Worm (Caenorhabditis elegans) whole organism, L1 larva: ENCODE results near the gene del-8.

Source experiments
- C04F5.9 ChIP-seq: sonication (generic microtip); optimal IDR thresholded peaks from 2 replicates; lab custom pipeline; 2016; ENCODE audit warnings: missing genetic modification characterization, missing compliant biosample characterization
- C34B4.2 ChIP-seq: sonication (generic microtip); optimal IDR thresholded peaks from 2 replicates; lab custom pipeline; 2017; ENCODE audit warnings: mild to moderate bottlenecking, missing genetic modification characterization, missing compliant biosample characterization
- F16B12.6 ChIP-seq: fragments of 150-350 bp; optimal IDR thresholded peaks from 2 replicates; lab custom pipeline; 2014; ENCODE audit warnings: missing biosample characterization, missing genetic modification characterization
- Y116A8C.19 ChIP-seq: sonication (generic microtip); optimal IDR thresholded peaks from 2 replicates; lab custom pipeline; 2016; ENCODE audit warnings: missing compliant biosample characterization, missing genetic modification characterization, borderline replicate concordance
- ceh-8 ChIP-seq: fragments of 200-800 bp; sonication (Bioruptor generic); optimal IDR thresholded peaks from 2 replicates; lab custom pipeline; 2018; ENCODE audit warnings: mild to moderate bottlenecking, missing genetic modification characterization, moderate library complexity, missing compliant biosample characterization
- ceh-90 ChIP-seq: sonication (generic microtip); optimal IDR thresholded peaks from 2 replicates; lab custom pipeline; 2016; ENCODE audit warnings: missing genetic modification characterization, missing compliant biosample characterization
- ces-1 ChIP-seq: fragments of 150-350 bp; optimal IDR thresholded peaks from 2 replicates; lab custom pipeline; 2014; ENCODE audit warnings: missing biosample characterization, missing genetic modification reagents, missing genetic modification characterization
- dpl-1 ChIP-seq, 3 experiments: fragments of 150-350 bp in 2 of 3; sonication (generic microtip) in 1 of 3; optimal IDR thresholded peaks; 2 replicates each; lab custom pipeline; 2014 to 2017; ENCODE audit warnings: missing biosample characterization in 3 of 3, missing genetic modification characterization in 3 of 3, missing genetic modification reagents in 3 of 3
- dsc-1 ChIP-seq: sonication (generic microtip); optimal IDR thresholded peaks from 2 replicates; lab custom pipeline; 2016; ENCODE audit warnings: mild to moderate bottlenecking, missing genetic modification characterization, missing compliant biosample characterization
- efl-1 ChIP-seq, 4 experiments: fragments of 150-350 bp; optimal IDR thresholded peaks in 3 of 4; peaks in 1 of 4; 1 replicate in 1 of 4; 2 replicates in 3 of 4; lab custom pipeline; 2014; ENCODE audit warnings: missing biosample characterization in 2 of 4, missing genetic modification characterization in 2 of 4, missing genetic modification reagents in 2 of 4
- efl-3 ChIP-seq: fragments of 200-800 bp; sonication (Bioruptor generic); optimal IDR thresholded peaks from 2 replicates; lab custom pipeline; 2018; ENCODE audit warnings: mild to moderate bottlenecking, missing genetic modification characterization, missing compliant biosample characterization
- egl-27 ChIP-seq, 2 experiments: fragments of 150-350 bp in 1 of 2; sonication (generic microtip); optimal IDR thresholded peaks; 3 replicates each; lab custom pipeline; 2017 to 2018; ENCODE audit warnings: missing biosample characterization in 2 of 2, missing genetic modification characterization in 2 of 2, missing genetic modification reagents in 2 of 2
- elt-2 ChIP-seq: sonication (generic microtip); optimal IDR thresholded peaks from 2 replicates; lab custom pipeline; 2016; ENCODE audit warnings: missing genetic modification characterization, mild to moderate bottlenecking, inconsistent platforms, missing compliant biosample characterization, missing genetic modification reagents
- ets-5 ChIP-seq: fragments of 200-800 bp; sonication (Bioruptor generic); IDR thresholded peaks from 2 replicates; pipeline ENCODE4 v1.3.6; 2022; ENCODE audit warnings: missing genetic modification characterization, missing compliant biosample characterization
- fkh-10 ChIP-seq: sonication (generic microtip); optimal IDR thresholded peaks from 2 replicates; lab custom pipeline; 2017; ENCODE audit warnings: missing biosample characterization, missing genetic modification reagents, missing genetic modification characterization
- fkh-8 ChIP-seq: sonication (generic microtip); optimal IDR thresholded peaks from 2 replicates; lab custom pipeline; 2016; ENCODE audit warnings: mild to moderate bottlenecking, missing genetic modification characterization, missing compliant biosample characterization
- fos-1 ChIP-seq: fragments of 150-350 bp; optimal IDR thresholded peaks from 2 replicates; lab custom pipeline; 2014; ENCODE audit warnings: missing biosample characterization, missing genetic modification characterization
- grh-1 ChIP-seq: fragments of 200-800 bp; sonication (Bioruptor generic); IDR thresholded peaks from 2 replicates; pipeline ENCODE4 v1.3.6; 2022; ENCODE audit warnings: missing genetic modification reagents, missing genetic modification characterization, missing compliant biosample characterization
- hlh-4 ChIP-seq: sonication (generic microtip); optimal IDR thresholded peaks from 2 replicates; lab custom pipeline; 2016; ENCODE audit warnings: mild to moderate bottlenecking, missing genetic modification characterization, missing compliant biosample characterization
- hpl-2 ChIP-seq: fragments of 150-350 bp; optimal IDR thresholded peaks from 2 replicates; lab custom pipeline; 2014; ENCODE audit warnings: missing biosample characterization, missing genetic modification reagents, missing genetic modification characterization
- isw-1 ChIP-seq: fragments of 200-800 bp; sonication (Bioruptor generic); IDR thresholded peaks from 2 replicates; pipeline ENCODE4 v1.3.6; 2022; ENCODE audit warnings: missing genetic modification characterization, missing compliant biosample characterization
- jun-1 ChIP-seq: fragments of 150-350 bp; optimal IDR thresholded peaks from 2 replicates; lab custom pipeline; 2014; ENCODE audit warnings: missing biosample characterization, missing genetic modification reagents, missing genetic modification characterization
- lin-13 ChIP-seq: fragments of 150-350 bp; optimal IDR thresholded peaks from 2 replicates; lab custom pipeline; 2014; ENCODE audit warnings: missing biosample characterization, missing genetic modification reagents, missing genetic modification characterization
- lin-14 ChIP-seq: fragments of 200-800 bp; sonication (Bioruptor generic); optimal IDR thresholded peaks from 2 replicates; lab custom pipeline; 2018; ENCODE audit warnings: mild to moderate bottlenecking, missing genetic modification characterization, moderate library complexity, missing compliant biosample characterization
- lin-15B ChIP-seq: fragments of 150-350 bp; sonication (generic microtip); optimal IDR thresholded peaks from 3 replicates; lab custom pipeline; 2014; ENCODE audit warnings: missing biosample characterization, missing genetic modification characterization
- mab-9 ChIP-seq: fragments of 200-800 bp; sonication (Bioruptor generic); IDR thresholded peaks from 2 replicates; pipeline ENCODE4 v1.3.6; 2022; ENCODE audit warnings: missing genetic modification reagents, missing genetic modification characterization, missing compliant biosample characterization
- mef-2 ChIP-seq: fragments of 150-350 bp; optimal IDR thresholded peaks from 2 replicates; lab custom pipeline; 2014; ENCODE audit warnings: missing biosample characterization, missing genetic modification characterization
- mep-1 ChIP-seq: fragments of 150-350 bp; optimal IDR thresholded peaks from 2 replicates; lab custom pipeline; 2014; ENCODE audit warnings: missing biosample characterization, missing genetic modification characterization
- nhr-11 ChIP-seq: fragments of 150-350 bp; optimal IDR thresholded peaks from 2 replicates; lab custom pipeline; 2014; ENCODE audit warnings: missing biosample characterization, missing genetic modification characterization
- nhr-12 ChIP-seq: sonication (generic microtip); optimal IDR thresholded peaks from 2 replicates; lab custom pipeline; 2017; ENCODE audit warnings: missing biosample characterization, missing genetic modification characterization
- nhr-19 ChIP-seq: fragments of 200-800 bp; sonication (Bioruptor generic); conservative IDR thresholded peaks from 2 replicates; pipeline ENCODE4 v1.3.6; 2022; ENCODE audit warnings: missing genetic modification characterization, missing compliant biosample characterization
- nhr-20 ChIP-seq: sonication (generic microtip); optimal IDR thresholded peaks from 2 replicates; lab custom pipeline; 2016; ENCODE audit warnings: mild to moderate bottlenecking, missing genetic modification characterization, missing compliant biosample characterization
- nhr-237 ChIP-seq: fragments of 150-350 bp; optimal IDR thresholded peaks from 2 replicates; lab custom pipeline; 2014; ENCODE audit warnings: missing biosample characterization, missing genetic modification characterization
- nhr-28 ChIP-seq: fragments of 150-350 bp; optimal IDR thresholded peaks from 2 replicates; lab custom pipeline; 2014; ENCODE audit warnings: missing biosample characterization, missing genetic modification characterization
- nhr-47 ChIP-seq: sonication (generic microtip); optimal IDR thresholded peaks from 2 replicates; lab custom pipeline; 2016; ENCODE audit warnings: mild to moderate bottlenecking, missing genetic modification characterization, moderate library complexity, missing compliant biosample characterization
- nhr-77 ChIP-seq: fragments of 150-350 bp; optimal IDR thresholded peaks from 2 replicates; lab custom pipeline; 2014; ENCODE audit warnings: missing biosample characterization, missing genetic modification characterization
- nhr-90 ChIP-seq: sonication (generic microtip); optimal IDR thresholded peaks from 2 replicates; lab custom pipeline; 2016; ENCODE audit warnings: mild to moderate bottlenecking, missing genetic modification characterization, missing compliant biosample characterization; ENCODE audit not compliant: poor library complexity
- pag-3 ChIP-seq: sonication (generic microtip); optimal IDR thresholded peaks from 2 replicates; lab custom pipeline; 2017; ENCODE audit warnings: missing genetic modification characterization, mild to moderate bottlenecking, missing compliant biosample characterization, antibody characterized with exemption, borderline replicate concordance; ENCODE audit not compliant: insufficient read depth
- pax-3 ChIP-seq: fragments of 200-800 bp; sonication (Bioruptor generic); optimal IDR thresholded peaks from 2 replicates; lab custom pipeline; 2018; ENCODE audit warnings: mild to moderate bottlenecking, missing genetic modification characterization, moderate library complexity, missing compliant biosample characterization
- skn-1 ChIP-seq: fragments of 150-350 bp; optimal IDR thresholded peaks from 2 replicates; lab custom pipeline; 2014; ENCODE audit warnings: missing biosample characterization, missing genetic modification characterization
- sox-4 ChIP-seq: sonication (generic microtip); optimal IDR thresholded peaks from 2 replicates; lab custom pipeline; 2016; ENCODE audit warnings: missing genetic modification characterization, missing compliant biosample characterization
- sptf-1 ChIP-seq: fragments of 150-350 bp; optimal IDR thresholded peaks from 2 replicates; lab custom pipeline; 2014; ENCODE audit warnings: missing biosample characterization, missing genetic modification characterization
- tbx-2 ChIP-seq: sonication (generic microtip); optimal IDR thresholded peaks from 2 replicates; lab custom pipeline; 2016; ENCODE audit warnings: missing genetic modification characterization, missing compliant biosample characterization
- tlp-1 ChIP-seq: fragments of 150-350 bp; optimal IDR thresholded peaks from 2 replicates; lab custom pipeline; 2014; ENCODE audit warnings: missing biosample characterization, missing genetic modification characterization
- unc-130 ChIP-seq: fragments of 150-350 bp; optimal IDR thresholded peaks from 2 replicates; lab custom pipeline; 2017; ENCODE audit warnings: missing biosample characterization, missing genetic modification characterization, inconsistent platforms
- unc-62 ChIP-seq: fragments of 150-350 bp; optimal IDR thresholded peaks from 2 replicates; lab custom pipeline; 2014; ENCODE audit warnings: missing biosample characterization, missing genetic modification reagents, missing genetic modification characterization
- unc-86 ChIP-seq: sonication (generic microtip); optimal IDR thresholded peaks from 2 replicates; lab custom pipeline; 2016; ENCODE audit warnings: missing genetic modification characterization, missing compliant biosample characterization
- unc-98 ChIP-seq: fragments of 200-800 bp; sonication (Bioruptor generic); IDR thresholded peaks from 2 replicates; pipeline ENCODE4 v1.3.6; 2022; ENCODE audit warnings: missing genetic modification characterization, missing compliant biosample characterization
- vab-15 ChIP-seq: sonication (generic microtip); optimal IDR thresholded peaks from 2 replicates; lab custom pipeline; 2017; ENCODE audit warnings: missing genotype, mild to moderate bottlenecking, missing genetic modification characterization, missing compliant biosample characterization
- zag-1 ChIP-seq: fragments of 150-350 bp; optimal IDR thresholded peaks from 2 replicates; lab custom pipeline; 2014; ENCODE audit warnings: missing biosample characterization, missing genetic modification characterization
- ztf-11 ChIP-seq, 2 experiments: sonication (generic microtip); optimal IDR thresholded peaks; 2 replicates each; lab custom pipeline; 2016 to 2017; ENCODE audit warnings: missing genetic modification characterization in 2 of 2, missing biosample characterization in 1 of 2, missing compliant biosample characterization in 1 of 2
- ztf-4 ChIP-seq: fragments of 150-350 bp; optimal IDR thresholded peaks from 2 replicates; lab custom pipeline; 2014; ENCODE audit warnings: missing biosample characterization, missing genetic modification characterization

Gene del-8

ce11 chrX:9642775-9643461 lies 53.7 kb downstream of the del-8 start:
- TF ChIP-seq nhr-12 (no peak), egl-27 (tag; optimal IDR thresholded peaks at IDR 0.05; lab: Kevin White, UChicago) (no peak), nhr-47 (tag; lab: Kevin White, UChicago) (peak; percentile 33), sox-4 (tag; lab: Kevin White, UChicago) (peak; percentile 47), vab-15 (no peak), unc-62 (GFP tag; lab: Kevin White, UChicago) (no peak), fkh-10 (GFP tag; lab: Kevin White, UChicago) (no peak), zag-1 (tag; lab: Kevin White, UChicago) (no peak), C04F5.9 (tag; lab: Kevin White, UChicago) (no peak), dsc-1 (tag; lab: Kevin White, UChicago) (no peak), mef-2 (no peak), lin-15B (no peak), grh-1 (GFP tag; lab: Robert Waterston, UW) (peak; percentile 71), isw-1 (no peak), sptf-1 (tag; lab: Kevin White, UChicago) (no peak), mab-9 (no peak), tbx-2 (tag; lab: Kevin White, UChicago) (peak; percentile 42), Y116A8C.19 (tag; lab: Kevin White, UChicago) (no peak), ztf-11 (tag; optimal IDR thresholded peaks at IDR 0.05; lab: Kevin White, UChicago) (no peak), ceh-8 (GFP tag; lab: Kevin White, UChicago) (peak; percentile 47), skn-1 (tag; lab: Kevin White, UChicago) (peak; percentile 32), hlh-4 (tag; lab: Kevin White, UChicago) (no peak), ets-5 (GFP tag; lab: Robert Waterston, UW) (no peak), jun-1 (no peak), efl-3 (GFP tag; lab: Kevin White, UChicago) (no peak), mep-1 (tag; lab: Kevin White, UChicago) (peak; percentile 60), nhr-19 (peak; percentile 26; the same call in 1 of the 2 replicates), nhr-28 (tag; lab: Kevin White, UChicago) (no peak), C34B4.2 (no peak), dpl-1 (GFP tag; optimal IDR thresholded peaks at IDR 0.05; lab: Kevin White, UChicago) (peak in 2 of 3 experiments; percentile 11 to 31), pag-3 (tag; lab: Kevin White, UChicago) (no peak), efl-1 (optimal IDR thresholded peaks at IDR 0.05; lab: Kevin White, UChicago) (no peak), efl-1 (GFP tag; optimal IDR thresholded peaks at IDR 0.05 in 1 of 2; lab: Kevin White, UChicago) (no peak), elt-2 (tag; lab: Kevin White, UChicago) (no peak), hpl-2 (GFP tag; lab: Kevin White, UChicago) (no peak), F16B12.6 (tag; lab: Kevin White, UChicago) (no peak), fos-1 (tag; lab: Kevin White, UChicago) (no peak), nhr-237 (tag; lab: Kevin White, UChicago) (no peak), nhr-90 (no peak), tlp-1 (tag; lab: Kevin White, UChicago) (no peak), nhr-77 (tag; lab: Kevin White, UChicago) (no peak), ces-1 (GFP tag; lab: Kevin White, UChicago) (no peak), unc-98 (no peak), ceh-90 (no peak), fkh-8 (tag; lab: Kevin White, UChicago) (no peak), unc-86 (tag; lab: Kevin White, UChicago) (no peak), nhr-11 (tag; lab: Kevin White, UChicago) (no peak), ztf-4 (tag; lab: Kevin White, UChicago) (no peak), unc-130 (tag; lab: Kevin White, UChicago) (no peak), lin-14 (peak; percentile 78), pax-3 (peak; percentile 19), lin-13 (GFP tag; lab: Kevin White, UChicago) (no peak), nhr-20 (tag; lab: Kevin White, UChicago) (peak; percentile 76)
